Worm (Caenorhabditis elegans): ENCODE measurements around the gene M60.7.

DNA sequence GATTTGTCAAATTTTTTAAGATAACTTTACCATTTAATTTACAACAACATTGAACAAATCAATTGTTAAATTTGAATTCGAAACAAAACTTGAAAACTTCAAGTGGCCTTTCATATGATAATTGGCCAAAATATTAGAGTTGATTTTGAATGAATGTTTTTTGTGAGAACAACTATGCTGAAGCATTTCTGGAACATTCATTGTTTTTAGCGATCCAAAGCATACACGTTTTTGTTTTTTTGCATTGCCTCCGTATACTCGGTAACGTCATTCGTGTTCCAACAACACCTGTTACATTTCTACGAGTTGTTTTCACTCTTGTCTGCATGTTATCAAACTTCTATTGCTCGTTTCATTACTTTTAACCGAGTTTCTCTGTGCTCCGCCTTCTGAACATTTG lies 16.0 kb upstream of the M60.7 start:
- TF ChIP-seq ztf-6 (GFP tag; IDR thresholded peaks at IDR 0.05) (no peak), snpc-1.3 (tag; optimal IDR thresholded peaks at IDR 0.05; ENCODE audit: insufficient read depth) (no peak), mcd-1 (GFP tag; IDR thresholded peaks at IDR 0.05) (no peak), ztf-25 (GFP tag; IDR thresholded peaks at IDR 0.05) (no peak)
